Worm (Caenorhabditis elegans): Measurements from ENCODE around the gene F59A6.2.

Gene F59A6.2

ce11 chrII:5014399-5014798, at the start of gene F59A6.2:
Gene F59A6.2 (plus strand): TSS chrII:5014699.
- no peak for TF ChIP-seq elt-3 (tag; optimal IDR thresholded peaks at IDR 0.05)
- no peak for TF ChIP-seq sptf-1 (tag; optimal IDR thresholded peaks at IDR 0.05)
- no peak for TF ChIP-seq drap-1 (GFP tag; optimal IDR thresholded peaks at IDR 0.05)
- no peak for TF ChIP-seq ceh-43 (GFP tag; optimal IDR thresholded peaks at IDR 0.05)
- no peak for TF ChIP-seq sem-2 (GFP tag; optimal IDR thresholded peaks at IDR 0.05)

- TF ChIP-seq ceh-83 (GFP tag; optimal IDR thresholded peaks at IDR 0.05): no peak
- no peak for TF ChIP-seq bed-3 (GFP tag; optimal IDR thresholded peaks at IDR 0.05)
- no peak for TF ChIP-seq hlh-1 (tag; optimal IDR thresholded peaks at IDR 0.05)
- TF ChIP-seq pha-4 (tag; optimal IDR thresholded peaks at IDR 0.05): no peak
- TF ChIP-seq zip-8 (tag; optimal IDR thresholded peaks at IDR 0.05): no peak
- no peak for TF ChIP-seq elt-1 (tag; optimal IDR thresholded peaks at IDR 0.05; ENCODE audit: borderline replicate concordance, insufficient read depth)
- no peak for TF ChIP-seq nhr-76 (tag; optimal IDR thresholded peaks at IDR 0.05)
- no peak for TF ChIP-seq cnd-1 (tag; optimal IDR thresholded peaks at IDR 0.05)
- no peak for TF ChIP-seq mep-1 (tag; optimal IDR thresholded peaks at IDR 0.05)
- TF ChIP-seq nhr-28 (tag; optimal IDR thresholded peaks at IDR 0.05): no peak
- no peak for TF ChIP-seq drap-1 (GFP tag; optimal IDR thresholded peaks at IDR 0.05)
- no peak for TF ChIP-seq ztf-11 (tag; optimal IDR thresholded peaks at IDR 0.05)
- no peak for TF ChIP-seq elt-3 (tag; optimal IDR thresholded peaks at IDR 0.05)
- TF ChIP-seq snpc-4 (tag; optimal IDR thresholded peaks at IDR 0.05): no peak
- TF ChIP-seq mls-2 (tag; optimal IDR thresholded peaks at IDR 0.05): no peak
- TF ChIP-seq nhr-237 (tag; optimal IDR thresholded peaks at IDR 0.05): no peak
- no peak for TF ChIP-seq tbx-8 (GFP tag; optimal IDR thresholded peaks at IDR 0.05)
These were observed 47.9 kb upstream of the F59A6.2 start for ce11 chrII:4966576-4966975.

- TF ChIP-seq nhr-76 (tag; optimal IDR thresholded peaks at IDR 0.05) (no peak), ham-2 (GFP tag; optimal IDR thresholded peaks at IDR 0.05) (no peak), M03D4.4 (tag; optimal IDR thresholded peaks at IDR 0.05) (no peak), unc-120 (tag; optimal IDR thresholded peaks at IDR 0.05; ENCODE audit: poor library complexity, severe bottlenecking) (no peak), zip-8 (tag; optimal IDR thresholded peaks at IDR 0.05) (no peak), mls-2 (tag; optimal IDR thresholded peaks at IDR 0.05) (no peak)
These were observed 46.9 kb upstream of the F59A6.2 start for ce11 chrII:4967636-4968035.

ce11 chrII:4968863-4969262, 45.6 kb upstream of the F59A6.2 start, which contains the start of gene shc-2:
Gene shc-2 (plus strand): TSS chrII:4969163.
- TF ChIP-seq ceh-83 (GFP tag; optimal IDR thresholded peaks at IDR 0.05) (no peak), mls-2 (tag; optimal IDR thresholded peaks at IDR 0.05) (no peak), tbx-8 (GFP tag; optimal IDR thresholded peaks at IDR 0.05) (no peak), nhr-12 (tag; optimal IDR thresholded peaks at IDR 0.05) (no peak), mep-1 (tag; optimal IDR thresholded peaks at IDR 0.05) (no peak), hlh-1 (tag; optimal IDR thresholded peaks at IDR 0.05) (no peak), nhr-237 (tag; optimal IDR thresholded peaks at IDR 0.05) (no peak), lsy-2 (tag; optimal IDR thresholded peaks at IDR 0.05) (no peak), bed-3 (GFP tag; optimal IDR thresholded peaks at IDR 0.05) (no peak), ceh-39 (tag; optimal IDR thresholded peaks at IDR 0.05) (no peak), nhr-28 (tag; optimal IDR thresholded peaks at IDR 0.05) (no peak), M03D4.4 (tag; optimal IDR thresholded peaks at IDR 0.05) (no peak), ztf-11 (tag; optimal IDR thresholded peaks at IDR 0.05) (no peak), pha-4 (tag; optimal IDR thresholded peaks at IDR 0.05) (no peak), mab-5 (tag; optimal IDR thresholded peaks at IDR 0.05) (no peak), zip-8 (tag; optimal IDR thresholded peaks at IDR 0.05) (no peak)

- no peak for TF ChIP-seq ztf-11 (tag; optimal IDR thresholded peaks at IDR 0.05)
- peak; percentile 54 for TF ChIP-seq lin-32 (GFP tag; optimal IDR thresholded peaks at IDR 0.05)
These were observed 40.0 kb upstream of the F59A6.2 start for ce11 chrII:4974448-4974951.

ce11 chrII:4975311-4975710, 39.2 kb upstream of the F59A6.2 start:
- TF ChIP-seq lin-13 (tag; optimal IDR thresholded peaks at IDR 0.05): no peak
- TF ChIP-seq mab-5 (tag; optimal IDR thresholded peaks at IDR 0.05): no peak
- peak; percentile 67 for TF ChIP-seq nhr-2 (tag; optimal IDR thresholded peaks at IDR 0.05)
- no peak for TF ChIP-seq mep-1 (tag; optimal IDR thresholded peaks at IDR 0.05)
- peak; percentile 24 for TF ChIP-seq pha-4 (tag; optimal IDR thresholded peaks at IDR 0.05)
